Worm (Caenorhabditis elegans) whole organism, L4 larva: ENCODE data around the gene T09B9.5.

Experiments
- D1046.2 ChIP-seq: fragments of 200-800 bp; sonication (Bioruptor generic); IDR thresholded peaks from 2 replicates; pipeline ENCODE4 v1.3.6; 2022; ENCODE audit warnings: missing genetic modification characterization, missing compliant biosample characterization
- F49E8.2 ChIP-seq: sonication (generic microtip); optimal IDR thresholded peaks from 2 replicates; lab custom pipeline; 2016; ENCODE audit warnings: missing compliant biosample characterization, mild to moderate bottlenecking, missing genetic modification characterization, borderline replicate concordance
- Y75B8A.6 ChIP-seq: fragments of 200-800 bp; sonication (Bioruptor generic); IDR thresholded peaks from 2 replicates; pipeline ENCODE4 v1.3.6; 2022; ENCODE audit warnings: missing genetic modification reagents, missing genetic modification characterization, missing compliant biosample characterization
- aha-1 ChIP-seq: fragments of 150-350 bp; peaks from one replicate; lab custom pipeline; 2014; ENCODE audit warnings: missing biosample characterization, missing genetic modification characterization
- ceh-32 ChIP-seq: sonication (generic microtip); optimal IDR thresholded peaks from 2 replicates; lab custom pipeline; 2016; ENCODE audit warnings: mild to moderate bottlenecking, missing genetic modification characterization, missing compliant biosample characterization; ENCODE audit not compliant: poor library complexity
- ceh-44 ChIP-seq: fragments of 200-800 bp; sonication (Bioruptor generic); IDR thresholded peaks from 2 replicates; pipeline ENCODE4 v1.3.6; 2022; ENCODE audit warnings: missing genetic modification reagents, missing genetic modification characterization, missing compliant biosample characterization
- daf-16 ChIP-seq, 3 experiments: sonication (generic microtip); optimal IDR thresholded peaks; 2 replicates each; lab custom pipeline; 2016 to 2017; ENCODE audit warnings: missing genetic modification characterization in 3 of 3, missing genetic modification reagents in 3 of 3, mild to moderate bottlenecking in 2 of 3, missing compliant biosample characterization in 2 of 3, missing biosample characterization in 1 of 3, moderate library complexity in 1 of 3
- dmd-6 ChIP-seq: fragments of 200-800 bp; sonication (Bioruptor generic); IDR thresholded peaks from 2 replicates; pipeline ENCODE4 v1.3.6; 2022; ENCODE audit warnings: missing genetic modification reagents, missing genetic modification characterization, missing compliant biosample characterization
- egl-27 ChIP-seq: sonication (generic microtip); optimal IDR thresholded peaks from 3 replicates; lab custom pipeline; 2017; ENCODE audit warnings: missing biosample characterization, missing genetic modification reagents, missing genetic modification characterization
- hlh-11 ChIP-seq: fragments of 200-800 bp; sonication (Bioruptor generic); optimal IDR thresholded peaks from 2 replicates; lab custom pipeline; 2018; ENCODE audit warnings: mild to moderate bottlenecking, missing genetic modification characterization, missing compliant biosample characterization
- lin-13 ChIP-seq: fragments of 150-350 bp; optimal IDR thresholded peaks from 2 replicates; lab custom pipeline; 2014; ENCODE audit warnings: missing biosample characterization, missing genetic modification reagents, missing genetic modification characterization
- mes-2 ChIP-seq: sonication (generic microtip); optimal IDR thresholded peaks from 2 replicates; lab custom pipeline; 2016; ENCODE audit warnings: missing genotype, mild to moderate bottlenecking, missing genetic modification characterization, missing compliant biosample characterization; ENCODE audit not compliant: poor library complexity, severe bottlenecking
- mxl-2 ChIP-seq: fragments of 200-800 bp; sonication (Bioruptor generic); conservative IDR thresholded peaks from 2 replicates; pipeline ENCODE4 v1.3.6; 2022; ENCODE audit warnings: missing genetic modification reagents, missing genetic modification characterization, missing compliant biosample characterization
- mxl-3 ChIP-seq: fragments of 200-800 bp; sonication (Bioruptor generic); optimal IDR thresholded peaks from 2 replicates; lab custom pipeline; 2018; ENCODE audit warnings: mild to moderate bottlenecking, missing genetic modification characterization, missing compliant biosample characterization
- nhr-237 ChIP-seq: sonication (generic microtip); optimal IDR thresholded peaks from 2 replicates; lab custom pipeline; 2017; ENCODE audit warnings: missing biosample characterization, missing genetic modification characterization
- nhr-28 ChIP-seq: fragments of 150-350 bp; optimal IDR thresholded peaks from 2 replicates; lab custom pipeline; 2014; ENCODE audit warnings: missing biosample characterization, missing genetic modification characterization
- nhr-42 ChIP-seq: fragments of 200-800 bp; sonication (Bioruptor generic); IDR thresholded peaks from 2 replicates; pipeline ENCODE4 v1.3.6; 2022; ENCODE audit warnings: missing genetic modification characterization, missing compliant biosample characterization
- nhr-6 ChIP-seq: fragments of 150-350 bp; optimal IDR thresholded peaks from 2 replicates; lab custom pipeline; 2014; ENCODE audit warnings: missing biosample characterization, missing genetic modification characterization
- nhr-77 ChIP-seq: fragments of 150-350 bp; optimal IDR thresholded peaks from 2 replicates; lab custom pipeline; 2014; ENCODE audit warnings: missing biosample characterization, missing genetic modification characterization
- php-3 ChIP-seq: fragments of 200-800 bp; sonication (Bioruptor generic); IDR thresholded peaks from 2 replicates; pipeline ENCODE4 v1.3.6; 2022; ENCODE audit warnings: missing genetic modification reagents, missing genetic modification characterization, missing compliant biosample characterization
- pqm-1 ChIP-seq: sonication (generic microtip); optimal IDR thresholded peaks from 2 replicates; lab custom pipeline; 2017; ENCODE audit warnings: missing biosample characterization, missing genetic modification characterization
- snpc-4 ChIP-seq: fragments of 150-350 bp; optimal IDR thresholded peaks from 2 replicates; lab custom pipeline; 2014; ENCODE audit warnings: missing biosample characterization, missing genetic modification characterization
- unc-62 ChIP-seq, 3 experiments: fragments of 150-350 bp in 1 of 3; sonication (generic microtip); optimal IDR thresholded peaks in 2 of 3; peaks in 1 of 3; 1 replicate in 1 of 3; 2 replicates in 2 of 3; lab custom pipeline; 2014 to 2017; ENCODE audit warnings: missing biosample characterization in 3 of 3, missing genetic modification characterization in 3 of 3, missing genetic modification reagents in 3 of 3, missing genotype in 1 of 3
- ztf-11 ChIP-seq: fragments of 150-350 bp; optimal IDR thresholded peaks from 2 replicates; lab custom pipeline; 2014; ENCODE audit warnings: missing biosample characterization, missing genetic modification characterization
- ztf-7 ChIP-seq: fragments of 150-350 bp; optimal IDR thresholded peaks from 2 replicates; lab custom pipeline; 2014; ENCODE audit warnings: missing biosample characterization, missing genetic modification characterization

The T09B9.5 gene

DNA sequence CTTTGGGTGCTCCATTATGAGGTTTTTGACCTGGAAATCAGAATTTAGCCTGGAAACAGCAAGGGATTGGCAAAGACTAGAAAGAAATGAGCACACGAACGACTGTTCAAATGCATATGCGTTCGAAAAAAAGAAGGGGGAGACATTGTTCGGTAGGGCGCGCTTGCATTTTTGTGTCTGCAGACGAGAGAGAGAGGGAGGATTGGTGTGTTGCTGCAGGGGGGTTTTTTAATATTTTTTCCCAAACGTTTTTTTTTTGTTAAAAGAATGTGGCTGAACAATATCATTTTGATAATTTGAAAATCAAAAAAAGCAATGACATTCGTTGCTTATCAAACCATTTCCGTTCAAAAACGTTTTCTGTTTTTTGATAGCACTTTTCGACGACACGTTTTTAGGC, 3.3 kb upstream of the T09B9.5 start, which contains the start of gene T09B9.4 (continued):
- TF ChIP-seq unc-62 (GFP tag; optimal IDR thresholded peaks at IDR 0.05 in 1 of 2; lab: Kevin White, UChicago) (no peak), unc-62 (tag; optimal IDR thresholded peaks at IDR 0.05; lab: Kevin White, UChicago) (no peak), ceh-32 (tag; lab: Kevin White, UChicago) (no peak), nhr-77 (tag; lab: Kevin White, UChicago) (no peak)

DNA sequence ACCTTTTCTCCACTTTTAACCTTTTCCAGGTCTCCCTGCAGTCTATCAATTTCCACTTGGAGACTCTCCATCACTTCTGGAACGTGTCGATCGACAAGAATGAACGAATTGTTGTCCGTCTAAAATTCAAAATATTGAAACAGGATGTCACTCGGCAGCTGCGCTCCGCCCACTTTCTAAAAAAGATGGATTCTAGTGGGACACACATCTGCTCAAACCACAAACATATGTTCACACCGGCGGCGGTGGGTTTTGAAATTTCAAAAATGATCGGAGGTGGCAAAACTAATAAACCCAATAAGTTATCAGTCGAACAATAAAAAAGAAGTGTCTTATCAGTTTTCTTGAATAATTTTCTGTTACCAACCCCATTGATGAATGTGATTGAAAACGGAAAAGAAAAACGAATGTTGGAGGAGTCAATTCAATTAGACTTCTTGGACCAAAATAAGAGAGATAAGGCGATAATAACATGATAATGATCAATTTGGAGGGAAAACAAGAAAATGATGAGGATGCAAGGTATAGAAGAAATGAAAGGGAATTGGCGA, 4.9 kb downstream of the T09B9.5 start:
- TF ChIP-seq aha-1 (peak; percentile 44), nhr-28 (tag; lab: Kevin White, UChicago) (no peak), nhr-42 (no peak), egl-27 (tag; lab: Kevin White, UChicago) (no peak), ztf-11 (tag; lab: Kevin White, UChicago) (no peak), daf-16 (GFP tag; optimal IDR thresholded peaks at IDR 0.05; lab: Kevin White, UChicago) (no peak), daf-16 (tag; optimal IDR thresholded peaks at IDR 0.05; lab: Kevin White, UChicago) (peak; percentile 41), pqm-1 (tag; lab: Kevin White, UChicago) (peak; percentile 58), Y75B8A.6 (GFP tag; lab: Robert Waterston, UW) (no peak), php-3 (GFP tag; lab: Robert Waterston, UW) (peak; percentile 10; the same call in 1 of the 2 replicates), nhr-237 (tag; lab: Kevin White, UChicago) (no peak), dmd-6 (GFP tag; lab: Robert Waterston, UW) (peak; percentile 23; the same call in 1 of the 2 replicates), unc-62 (GFP tag; optimal IDR thresholded peaks at IDR 0.05 in 1 of 2; lab: Kevin White, UChicago) (peak in 1 of 2 experiments; percentile 10), unc-62 (tag; optimal IDR thresholded peaks at IDR 0.05; lab: Kevin White, UChicago) (no peak), hlh-11 (tag; lab: Kevin White, UChicago) (no peak)

DNA sequence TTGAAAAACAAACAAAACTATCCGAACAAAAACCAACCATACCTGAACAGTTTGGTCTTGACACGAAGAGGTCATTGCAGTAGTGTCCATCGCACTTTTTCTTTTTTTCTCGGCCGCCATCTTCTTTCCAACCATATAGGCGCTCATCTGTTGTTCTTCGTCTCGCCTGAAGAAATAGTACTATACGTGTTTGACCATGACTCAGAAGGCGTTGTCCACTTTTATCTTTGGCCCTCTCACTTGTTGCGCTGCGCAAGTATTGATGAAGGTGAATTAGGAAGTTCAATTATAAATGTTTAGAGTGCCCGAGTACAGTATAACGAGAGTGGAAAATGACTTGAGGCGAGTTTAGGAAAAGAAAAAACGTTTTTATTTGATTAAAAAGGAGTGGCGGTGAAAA, 8.3 kb downstream of the T09B9.5 start:
- no peak for TF ChIP-seq lin-13 (GFP tag; lab: Kevin White, UChicago)
- no peak for TF ChIP-seq D1046.2 (GFP tag; lab: Robert Waterston, UW)
- peak; percentile 20 for TF ChIP-seq mes-2 (tag; lab: Kevin White, UChicago)
- TF ChIP-seq aha-1: peak; percentile 22
- peak; percentile 1 for TF ChIP-seq hlh-11 (tag; lab: Kevin White, UChicago)
- TF ChIP-seq F49E8.2: no peak
- peak; percentile 52 for TF ChIP-seq nhr-6 (tag; lab: Kevin White, UChicago)

DNA sequence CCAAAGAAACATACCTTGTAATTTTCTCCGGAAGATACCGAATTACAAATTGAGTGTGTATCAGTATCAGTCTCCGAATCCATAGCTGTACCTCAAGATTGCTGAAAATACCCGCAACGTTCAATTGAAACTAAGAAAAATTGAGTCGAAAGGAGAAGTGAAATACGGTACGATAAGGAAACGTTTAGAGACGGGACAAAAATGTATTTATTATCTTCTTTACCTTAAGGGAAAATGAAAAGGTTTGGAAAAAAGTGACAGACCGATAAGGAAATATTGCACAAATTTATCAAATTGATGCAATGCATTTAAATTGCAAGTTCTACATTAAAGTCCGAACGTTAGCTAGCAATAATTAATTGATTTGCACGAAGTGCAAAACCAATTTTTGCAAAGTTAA, 11.5 kb downstream of the T09B9.5 start, which contains the start of gene F36G3.1:
TSS of gene F36G3.1 (minus strand) at position 101 of the 400 bp plus-strand sequence.
- no peak for TF ChIP-seq snpc-4 (tag; lab: Kevin White, UChicago)
- no peak for TF ChIP-seq mxl-2 (GFP tag; lab: Robert Waterston, UW)
- no peak for TF ChIP-seq egl-27 (tag; lab: Kevin White, UChicago)

DNA sequence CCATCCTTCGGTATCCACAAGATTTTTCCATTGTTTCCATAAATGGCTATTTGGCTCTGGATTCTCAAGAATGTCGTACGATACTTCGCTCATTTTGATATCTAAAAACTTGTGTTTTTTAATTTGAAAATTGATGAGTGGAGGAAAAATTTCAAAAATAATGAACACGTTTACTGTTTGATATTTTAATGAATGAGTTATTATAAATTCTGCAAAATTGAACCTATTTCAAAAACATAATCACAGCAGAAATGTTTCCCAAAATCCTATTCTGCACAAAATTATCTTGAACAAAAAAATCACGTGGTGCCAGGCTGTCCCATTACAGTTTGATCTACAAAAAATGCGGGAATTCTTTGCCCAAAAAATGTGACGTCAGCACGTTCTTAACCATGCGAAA, 16.6 kb downstream of the T09B9.5 start, which contains the start of gene F36G3.2:
TSS of gene F36G3.2 (minus strand) at position 101 of the 400 bp plus-strand sequence.
- TF ChIP-seq D1046.2 (GFP tag; lab: Robert Waterston, UW) (no peak), nhr-77 (tag; lab: Kevin White, UChicago) (no peak), ceh-44 (GFP tag; lab: Robert Waterston, UW) (no peak)

DNA sequence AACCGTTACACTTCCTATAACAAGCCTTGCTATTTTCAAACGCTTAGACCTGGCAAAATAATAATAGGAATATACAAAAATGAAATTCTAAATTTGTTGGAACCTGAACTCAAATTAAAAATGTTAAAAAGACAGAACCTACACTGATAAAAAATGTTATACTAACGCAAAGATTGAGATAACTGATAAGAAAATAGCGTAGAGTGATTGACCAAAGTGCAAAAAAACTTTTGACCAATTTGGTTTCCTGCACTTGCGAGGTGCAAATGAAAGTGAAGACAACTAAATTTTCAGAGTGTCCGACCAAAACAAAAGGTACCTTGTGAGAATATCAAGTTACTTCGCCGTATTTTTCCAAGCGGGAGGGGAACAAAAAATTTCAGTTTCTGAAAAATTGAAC, 18.0 kb downstream of the T09B9.5 start:
- no peak for TF ChIP-seq ztf-7 (tag; lab: Kevin White, UChicago)
- TF ChIP-seq pqm-1 (tag; lab: Kevin White, UChicago): peak; percentile 60

DNA sequence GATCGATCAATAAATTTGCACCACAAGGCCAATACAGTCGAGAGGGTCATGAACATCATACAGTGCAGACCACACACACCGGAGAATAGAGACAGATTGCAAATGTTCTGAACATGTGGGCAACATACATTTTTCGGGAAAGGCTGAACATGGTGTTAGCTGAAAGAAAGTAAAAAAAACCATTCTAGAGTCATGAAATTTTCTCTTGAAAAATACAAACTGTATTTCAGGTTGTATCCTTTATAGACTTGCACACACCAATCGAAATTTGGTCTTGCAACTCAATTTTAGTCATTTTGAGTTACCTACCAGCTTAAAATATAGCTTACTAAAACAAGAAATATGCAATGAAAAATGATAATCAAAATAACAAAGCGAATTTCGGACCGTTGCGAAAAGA, 18.5 kb downstream of the T09B9.5 start:
- TF ChIP-seq unc-62 (GFP tag; optimal IDR thresholded peaks at IDR 0.05 in 1 of 2; lab: Kevin White, UChicago) (peak in 1 of 2 experiments; percentile 93), unc-62 (tag; optimal IDR thresholded peaks at IDR 0.05; lab: Kevin White, UChicago) (no peak), mxl-3 (no peak)
- TF ChIP-seq, all 104 proteins: peak for 1
